Fruit fly (Drosophila melanogaster) whole organism, embryonic: ENCODE data around the gene Sec23.

Experiments
- Aef1 ChIP-seq: fragments of 200-800 bp; sonication (Bioruptor generic); IDR thresholded peaks from 3 replicates; pipeline ENCODE4 v1.3.6; 2022; ENCODE audit warnings: missing biosample characterization, missing genetic modification characterization
- Antp ChIP-seq: fragments of 200-800 bp; sonication (Bioruptor generic); optimal IDR thresholded peaks from 3 replicates; lab custom pipeline; 2016; ENCODE audit warnings: missing biosample characterization, missing genetic modification characterization
- B-H2 ChIP-seq: fragments of 200-800 bp; sonication (Bioruptor generic); optimal IDR thresholded peaks from 2 replicates; lab custom pipeline; 2018; ENCODE audit warnings: missing biosample characterization, mild to moderate bottlenecking, missing genetic modification characterization
- CG10267 ChIP-seq: fragments of 200-800 bp; sonication (Bioruptor generic); optimal IDR thresholded peaks from 2 replicates; lab custom pipeline; 2018; ENCODE audit warnings: missing biosample characterization, mild to moderate bottlenecking, missing genetic modification characterization, moderate library complexity
- CG10979 ChIP-seq: fragments of 200-800 bp; sonication (Bioruptor generic); optimal IDR thresholded peaks from 2 replicates; lab custom pipeline; 2018; ENCODE audit warnings: missing biosample characterization, mild to moderate bottlenecking, missing genetic modification characterization, moderate library complexity
- CG11093 ChIP-seq: fragments of 200-800 bp; sonication (Bioruptor generic); IDR thresholded peaks from 3 replicates; pipeline ENCODE4 v1.3.6; 2022; ENCODE audit warnings: missing biosample characterization, missing genetic modification characterization
- CG11247 ChIP-seq: fragments of 200-800 bp; sonication (Bioruptor generic); IDR thresholded peaks from 2 replicates; pipeline ENCODE4 v1.3.6; 2022; ENCODE audit warnings: missing biosample characterization, missing genetic modification characterization
- CG12219 ChIP-seq: fragments of 200-800 bp; sonication (Bioruptor generic); optimal IDR thresholded peaks from 3 replicates; lab custom pipeline; 2018; ENCODE audit warnings: missing biosample characterization, mild to moderate bottlenecking, missing genetic modification characterization
- CG12659 ChIP-seq: fragments of 200-800 bp; sonication (Bioruptor generic); optimal IDR thresholded peaks from 3 replicates; lab custom pipeline; 2017; ENCODE audit warnings: mild to moderate bottlenecking, missing biosample characterization, missing genetic modification reagents, missing genetic modification characterization
- CG13424 ChIP-seq: fragments of 200-800 bp; sonication (Bioruptor generic); optimal IDR thresholded peaks from 2 replicates; lab custom pipeline; 2019; ENCODE audit warnings: missing biosample characterization, mild to moderate bottlenecking, missing genetic modification characterization, moderate library complexity
- CG17186 ChIP-seq: fragments of 200-800 bp; sonication (Bioruptor generic); optimal IDR thresholded peaks from 3 replicates; lab custom pipeline; 2017; ENCODE audit warnings: missing biosample characterization, missing genetic modification reagents, missing genetic modification characterization
- CG18764 ChIP-seq: fragments of 200-800 bp; sonication (Bioruptor generic); optimal IDR thresholded peaks from 3 replicates; lab custom pipeline; 2016; ENCODE audit warnings: missing biosample characterization, missing genetic modification characterization
- CG2712 ChIP-seq: fragments of 200-800 bp; optimal IDR thresholded peaks from 3 replicates; lab custom pipeline; 2019; ENCODE audit warnings: missing biosample characterization, mild to moderate bottlenecking, missing genetic modification characterization, moderate library complexity
- CG30020 ChIP-seq: fragments of 200-800 bp; optimal IDR thresholded peaks from 2 replicates; lab custom pipeline; 2019; ENCODE audit warnings: missing biosample characterization, mild to moderate bottlenecking, missing genetic modification characterization, moderate library complexity
- CG34376 ChIP-seq: fragments of 200-800 bp; sonication (Bioruptor generic); optimal IDR thresholded peaks from 2 replicates; lab custom pipeline; 2018; ENCODE audit warnings: missing biosample characterization, mild to moderate bottlenecking, missing genetic modification characterization
- CG4360 ChIP-seq: fragments of 200-800 bp; sonication (Bioruptor generic); IDR thresholded peaks from 2 replicates; pipeline ENCODE4 v1.3.6; 2022; ENCODE audit warnings: missing biosample characterization, missing genetic modification characterization
- CG5180 ChIP-seq: fragments of 200-800 bp; sonication (Bioruptor generic); optimal IDR thresholded peaks from 3 replicates; lab custom pipeline; 2017; ENCODE audit warnings: missing biosample characterization, missing genetic modification characterization, mild to moderate bottlenecking, moderate library complexity, missing genetic modification reagents
- CG6854 ChIP-seq: fragments of 200-800 bp; sonication (Bioruptor generic); optimal IDR thresholded peaks from 3 replicates; lab custom pipeline; 2017; ENCODE audit warnings: missing biosample characterization, mild to moderate bottlenecking, missing genetic modification characterization
- CG9817 ChIP-seq: fragments of 200-800 bp; sonication (Bioruptor generic); optimal IDR thresholded peaks from 2 replicates; lab custom pipeline; 2018; ENCODE audit warnings: missing biosample characterization, mild to moderate bottlenecking, missing genetic modification characterization, moderate library complexity
- CTCF ChIP-seq: fragments of 200-800 bp; sonication (Bioruptor generic); optimal IDR thresholded peaks from 2 replicates; lab custom pipeline; 2017; ENCODE audit warnings: missing biosample characterization, mild to moderate bottlenecking, missing genetic modification characterization, moderate library complexity
- Camta ChIP-seq: fragments of 200-800 bp; sonication (Bioruptor generic); optimal IDR thresholded peaks from 2 replicates; lab custom pipeline; 2016; ENCODE audit warnings: missing biosample characterization, missing genetic modification characterization
- Eip74EF ChIP-seq, 2 experiments: fragments of 200-800 bp in 1 of 2; fragments of >200 bp in 1 of 2; sonication (Bioruptor generic) in 1 of 2; optimal IDR thresholded peaks; 2 replicates each; lab custom pipeline; 2017 to 2019; ENCODE audit warnings: missing biosample characterization in 2 of 2, missing genetic modification characterization in 2 of 2, mild to moderate bottlenecking in 1 of 2, moderate library complexity in 1 of 2
- Ets65A ChIP-seq: fragments of 200-800 bp; sonication (Bioruptor generic); peaks from one replicate; lab custom pipeline; 2016; ENCODE audit warnings: missing biosample characterization, missing genetic modification characterization
- HHEX ChIP-seq: fragments of 200-800 bp; sonication (Bioruptor generic); optimal IDR thresholded peaks from 3 replicates; lab custom pipeline; 2017; ENCODE audit warnings: missing biosample characterization, mild to moderate bottlenecking, missing genetic modification characterization, missing genetic modification reagents
- Hr3 ChIP-seq: fragments of 200-800 bp; sonication (Bioruptor generic); optimal IDR thresholded peaks from 3 replicates; lab custom pipeline; 2016; ENCODE audit warnings: missing biosample characterization, missing genetic modification characterization
- MBD-R2 ChIP-seq: fragments of 200-800 bp; sonication (Bioruptor generic); IDR thresholded peaks from 2 replicates; pipeline ENCODE4 v1.3.6; 2022; ENCODE audit warnings: missing biosample characterization, missing genetic modification characterization
- Med ChIP-seq: fragments of 200-800 bp; sonication (Bioruptor generic); peaks from one replicate; lab custom pipeline; 2016; ENCODE audit warnings: missing biosample characterization, missing genetic modification characterization, mild to moderate bottlenecking, inconsistent platforms, moderate library complexity
- Oaz ChIP-seq: fragments of 200-800 bp; sonication (Bioruptor generic); IDR thresholded peaks from 2 replicates; pipeline ENCODE4 v1.3.6; 2022; ENCODE audit warnings: missing biosample characterization, missing genetic modification characterization
- Pdp1 ChIP-seq, 2 experiments: fragments of 200-800 bp; sonication (Bioruptor generic); optimal IDR thresholded peaks; 3 replicates each; lab custom pipeline; 2016; ENCODE audit warnings: missing biosample characterization in 2 of 2, missing genetic modification characterization in 2 of 2, mild to moderate bottlenecking in 1 of 2, moderate library complexity in 1 of 2
- abd-A ChIP-seq: fragments of 200-800 bp; sonication (Bioruptor generic); optimal IDR thresholded peaks from 3 replicates; lab custom pipeline; 2019; ENCODE audit warnings: missing biosample characterization, mild to moderate bottlenecking, missing genetic modification characterization, moderate library complexity
- ato ChIP-seq: fragments of 200-800 bp; sonication (Bioruptor generic); IDR thresholded peaks from 2 replicates; pipeline ENCODE4 v1.3.6; 2022; ENCODE audit warnings: missing biosample characterization, missing genetic modification characterization; ENCODE audit not compliant: partially characterized antibody
- bbx ChIP-seq: fragments of 200-800 bp; sonication (Bioruptor generic); IDR thresholded peaks from 2 replicates; pipeline ENCODE4 v1.3.6; 2022; ENCODE audit warnings: missing biosample characterization, missing genetic modification characterization; ENCODE audit not compliant: partially characterized antibody
- crp ChIP-seq, 2 experiments: fragments of 200-800 bp; sonication (Bioruptor generic); optimal IDR thresholded peaks; 2 replicates in 1 of 2; 3 replicates in 1 of 2; lab custom pipeline; 2017; ENCODE audit warnings: missing biosample characterization in 2 of 2, missing genetic modification characterization in 2 of 2, mild to moderate bottlenecking in 1 of 2, moderate library complexity in 1 of 2
- dati ChIP-seq: fragments of 200-800 bp; sonication (Bioruptor generic); IDR thresholded peaks from 2 replicates; pipeline ENCODE4 v1.3.6; 2022; ENCODE audit warnings: missing biosample characterization, missing genetic modification characterization
- ems ChIP-seq: fragments of 200-800 bp; sonication (Bioruptor generic); optimal IDR thresholded peaks from 3 replicates; lab custom pipeline; 2016; ENCODE audit warnings: missing biosample characterization, missing genetic modification characterization
- exex ChIP-seq: fragments of 200-800 bp; sonication (Bioruptor generic); optimal IDR thresholded peaks from 4 replicates; lab custom pipeline; 2018; ENCODE audit warnings: missing biosample characterization, mild to moderate bottlenecking, missing genetic modification characterization, moderate library complexity
- lola ChIP-seq, 3 experiments: fragments of >200 bp in 2 of 3; fragments of 200-800 bp in 1 of 3; sonication (Bioruptor generic) in 1 of 3; optimal IDR thresholded peaks; 2 replicates each; lab custom pipeline; 2017 to 2019; ENCODE audit warnings: missing biosample characterization in 3 of 3, missing genetic modification characterization in 3 of 3, mild to moderate bottlenecking in 1 of 3, moderate library complexity in 1 of 3
- nom ChIP-seq: fragments of 200-800 bp; sonication (Bioruptor generic); optimal IDR thresholded peaks from 2 replicates; lab custom pipeline; 2017; ENCODE audit warnings: missing biosample characterization, missing genetic modification characterization, mild to moderate bottlenecking, moderate library complexity, missing genetic modification reagents
- rib ChIP-seq: fragments of 200-800 bp; sonication (Bioruptor generic); IDR thresholded peaks from 2 replicates; pipeline ENCODE4 v1.3.6; 2022; ENCODE audit warnings: missing biosample characterization, missing genetic modification characterization
- ro ChIP-seq: fragments of 200-800 bp; sonication (Bioruptor generic); IDR thresholded peaks from 2 replicates; pipeline ENCODE4 v1.3.6; 2022; ENCODE audit warnings: missing biosample characterization, missing genetic modification characterization
- sens ChIP-seq: fragments of 200-800 bp; sonication (Bioruptor generic); peaks from one replicate; lab custom pipeline; 2016; ENCODE audit warnings: missing biosample characterization, missing genetic modification characterization
- slou ChIP-seq: fragments of 200-800 bp; sonication (Bioruptor generic); optimal IDR thresholded peaks from 3 replicates; lab custom pipeline; 2016; ENCODE audit warnings: missing biosample characterization, missing genetic modification characterization
- stwl ChIP-seq: fragments of 200-800 bp; sonication (Bioruptor generic); optimal IDR thresholded peaks from 3 replicates; lab custom pipeline; 2018; ENCODE audit warnings: missing biosample characterization, mild to moderate bottlenecking, missing genetic modification characterization, moderate library complexity
- sug ChIP-seq: fragments of 200-800 bp; optimal IDR thresholded peaks from 2 replicates; lab custom pipeline; 2019; ENCODE audit warnings: missing biosample characterization, mild to moderate bottlenecking, missing genetic modification characterization, moderate library complexity
- tgo ChIP-seq: fragments of 200-800 bp; sonication (Bioruptor generic); IDR thresholded peaks from 3 replicates; pipeline ENCODE4 v1.3.6; 2022; ENCODE audit warnings: missing biosample characterization, missing genetic modification characterization

The Sec23 gene

dm6 chr3R:5608422-5608821 is 40.4 kb upstream of the Sec23 start (continued):
- TF ChIP-seq CG10979 (tag; lab: Kevin White, UChicago) (no peak), Med (GFP tag; lab: Kevin White, UChicago) (peak; percentile 52), CG34376 (no peak), ems (GFP tag; lab: Kevin White, UChicago) (no peak), CG12219 (GFP tag; lab: Kevin White, UChicago) (no peak), Eip74EF (GFP tag; optimal IDR thresholded peaks at IDR 0.05; lab: Kevin White, UChicago) (no peak)

dm6 chr3R:5610656-5611055 is 38.2 kb upstream of the Sec23 start:
- peak; percentile 88 for TF ChIP-seq sug
- TF ChIP-seq CG13424 (tag; lab: Kevin White, UChicago): no peak
- TF ChIP-seq sens (GFP tag; lab: Kevin White, UChicago): peak; percentile 9
- TF ChIP-seq exex: peak; percentile 55
- no peak for TF ChIP-seq dati (GFP tag; lab: Robert Waterston, UW)
- peak in 1 of 2 experiments; percentile 91 for TF ChIP-seq Pdp1 (GFP tag; optimal IDR thresholded peaks at IDR 0.05; lab: Kevin White, UChicago)
- no peak for TF ChIP-seq CG18764
- no peak for TF ChIP-seq bbx
- TF ChIP-seq, all 482 proteins: peak for 4

dm6 chr3R:5611167-5611566 is 37.7 kb upstream of the Sec23 start:
- TF ChIP-seq Med (GFP tag; lab: Kevin White, UChicago): peak; percentile 22
- TF ChIP-seq CG6854 (GFP tag; lab: Kevin White, UChicago): no peak
- TF ChIP-seq abd-A (tag; lab: Kevin White, UChicago): no peak
- TF ChIP-seq nom: peak; percentile 40
- no peak for TF ChIP-seq Aef1
- TF ChIP-seq Hr3 (GFP tag; lab: Kevin White, UChicago): no peak
- no peak for TF ChIP-seq ro (GFP tag; lab: Robert Waterston, UW)
- no peak for TF ChIP-seq tgo (GFP tag; lab: Robert Waterston, UW)

DNA sequence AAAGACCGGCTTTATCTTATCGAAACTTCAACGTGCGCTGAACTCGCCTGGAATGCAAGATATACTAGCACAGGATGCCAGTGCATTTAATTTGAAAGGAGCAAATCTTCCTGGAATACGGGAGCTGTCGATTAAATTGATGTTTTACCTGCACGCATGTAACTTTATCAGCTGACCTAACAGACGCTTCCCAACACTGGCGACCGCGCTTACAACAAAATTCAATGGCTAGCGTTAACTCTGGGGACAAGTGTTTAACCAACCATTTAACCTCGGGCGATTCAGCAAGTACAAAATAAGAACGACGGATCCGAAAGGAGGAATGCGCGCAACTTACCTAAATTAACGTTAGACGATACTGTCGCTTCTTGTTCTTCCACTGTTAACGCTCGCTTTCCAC is 37.1 kb upstream of the Sec23 start:
- TF ChIP-seq B-H2 (GFP tag; lab: Kevin White, UChicago) (no peak), slou (no peak), MBD-R2 (GFP tag; lab: Robert Waterston, UW) (peak; percentile 41), CG11247 (GFP tag; lab: Robert Waterston, UW) (no peak), CG2712 (tag; lab: Kevin White, UChicago) (no peak), CG11093 (GFP tag; lab: Robert Waterston, UW) (no peak), Antp (no peak), Pdp1 (GFP tag; optimal IDR thresholded peaks at IDR 0.05; lab: Kevin White, UChicago) (peak in 1 of 2 experiments; percentile 23), lola (GFP tag; optimal IDR thresholded peaks at IDR 0.05; lab: Kevin White, UChicago) (peak in 1 of 3 experiments; percentile 3), crp (GFP tag; optimal IDR thresholded peaks at IDR 0.05; lab: Kevin White, UChicago) (peak in 1 of 2 experiments; percentile 77), Med (GFP tag; lab: Kevin White, UChicago) (peak; percentile 69), CG12659 (GFP tag; lab: Kevin White, UChicago) (peak; percentile 17), Oaz (no peak), stwl (peak; percentile 31), CG17186 (peak; percentile 6), Ets65A (peak; percentile 63), CG30020 (tag; lab: Kevin White, UChicago) (peak; percentile 1), CG10267 (tag; lab: Kevin White, UChicago) (peak; percentile 80), CG9817 (tag; lab: Kevin White, UChicago) (no peak), CTCF (GFP tag; lab: Kevin White, UChicago) (peak; percentile 3), Camta (GFP tag; lab: Kevin White, UChicago) (no peak), HHEX (GFP tag; lab: Kevin White, UChicago) (peak; percentile 10), ato (GFP tag; lab: Robert Waterston, UW) (no peak), rib (GFP tag; lab: Robert Waterston, UW) (0 out of 2 replicates have a peak, but pooled peaks have one; percentile 42), CG5180 (GFP tag; lab: Kevin White, UChicago) (no peak), CG4360 (GFP tag; lab: Robert Waterston, UW) (peak; percentile 65)
- TF ChIP-seq, all 482 proteins: peak for 15
